Fruit fly (Drosophila melanogaster) whole organism, embryonic: ENCODE data around the gene kud.

Experiments used
- CG10209 ChIP-seq: fragments of 200-800 bp; sonication (Bioruptor generic); optimal IDR thresholded peaks from 3 replicates; lab custom pipeline; 2017; ENCODE audit warnings: missing biosample characterization, mild to moderate bottlenecking, missing genetic modification characterization, missing genetic modification reagents
- CG10366 ChIP-seq: fragments of 200-800 bp; sonication (Bioruptor generic); IDR thresholded peaks from 2 replicates; pipeline ENCODE4 v1.3.6; 2022; ENCODE audit warnings: missing biosample characterization, missing genetic modification characterization
- CG10431 ChIP-seq: fragments of 200-800 bp; sonication (Bioruptor generic); optimal IDR thresholded peaks from 3 replicates; lab custom pipeline; 2018; ENCODE audit warnings: missing biosample characterization, mild to moderate bottlenecking, missing genetic modification characterization
- CG11093 ChIP-seq: fragments of 200-800 bp; sonication (Bioruptor generic); IDR thresholded peaks from 3 replicates; pipeline ENCODE4 v1.3.6; 2022; ENCODE audit warnings: missing biosample characterization, missing genetic modification characterization
- CG11560 ChIP-seq: fragments of 200-800 bp; sonication (Bioruptor generic); IDR thresholded peaks from 3 replicates; pipeline ENCODE4 v1.3.6; 2022; ENCODE audit warnings: missing biosample characterization, missing genetic modification characterization
- CG11696 ChIP-seq: fragments of 200-800 bp; sonication (Bioruptor generic); IDR thresholded peaks from 2 replicates; pipeline ENCODE4 v1.3.6; 2022; ENCODE audit warnings: missing biosample characterization, missing genetic modification characterization
- CG13424 ChIP-seq: fragments of 200-800 bp; sonication (Bioruptor generic); optimal IDR thresholded peaks from 2 replicates; lab custom pipeline; 2019; ENCODE audit warnings: missing biosample characterization, mild to moderate bottlenecking, missing genetic modification characterization, moderate library complexity
- CG13894 ChIP-seq: fragments of 200-800 bp; sonication (Bioruptor generic); optimal IDR thresholded peaks from 3 replicates; lab custom pipeline; 2018; ENCODE audit warnings: missing biosample characterization, mild to moderate bottlenecking, missing genetic modification characterization, moderate library complexity
- CG17802 ChIP-seq: fragments of 200-800 bp; sonication (Bioruptor generic); optimal IDR thresholded peaks from 2 replicates; lab custom pipeline; 2018; ENCODE audit warnings: missing biosample characterization, mild to moderate bottlenecking, missing genetic modification characterization, moderate library complexity
- CG2202 ChIP-seq: fragments of 200-800 bp; sonication (Bioruptor generic); optimal IDR thresholded peaks from 2 replicates; lab custom pipeline; 2018; ENCODE audit warnings: missing biosample characterization, mild to moderate bottlenecking, missing genetic modification characterization
- CG3838 ChIP-seq: fragments of 200-800 bp; sonication (Bioruptor generic); optimal IDR thresholded peaks from 3 replicates; lab custom pipeline; 2016; ENCODE audit warnings: missing biosample characterization, missing genetic modification characterization
- CG3847 ChIP-seq: fragments of 200-800 bp; sonication (Bioruptor generic); IDR thresholded peaks from 2 replicates; pipeline ENCODE4 v1.3.6; 2022; ENCODE audit warnings: missing biosample characterization, missing genetic modification characterization
- CG7556 ChIP-seq: fragments of 200-800 bp; sonication (Bioruptor generic); optimal IDR thresholded peaks from 2 replicates; lab custom pipeline; 2017; ENCODE audit warnings: missing biosample characterization, mild to moderate bottlenecking, missing genetic modification characterization
- CrebB ChIP-seq: fragments of 200-800 bp; sonication (Bioruptor generic); optimal IDR thresholded peaks from 3 replicates; lab custom pipeline; 2018; ENCODE audit warnings: missing biosample characterization, mild to moderate bottlenecking, missing genetic modification characterization
- D19B ChIP-seq: fragments of 200-800 bp; sonication (Bioruptor generic); optimal IDR thresholded peaks from 2 replicates; lab custom pipeline; 2017; ENCODE audit warnings: missing biosample characterization, mild to moderate bottlenecking, missing genetic modification characterization
- Dbx ChIP-seq: fragments of 200-800 bp; sonication (Bioruptor generic); IDR thresholded peaks from 3 replicates; pipeline ENCODE4 v1.3.6; 2022; ENCODE audit warnings: missing biosample characterization, missing genetic modification characterization
- E2f1 ChIP-seq: fragments of 200-800 bp; sonication (Bioruptor generic); IDR thresholded peaks from 2 replicates; pipeline ENCODE4 v1.3.6; 2022; ENCODE audit warnings: missing biosample characterization, missing genetic modification characterization
- Fer1 ChIP-seq: fragments of 200-800 bp; sonication (Bioruptor generic); optimal IDR thresholded peaks from 2 replicates; lab custom pipeline; 2017; ENCODE audit warnings: missing biosample characterization, mild to moderate bottlenecking, missing genetic modification characterization
- H15 ChIP-seq: fragments of 200-800 bp; sonication (Bioruptor generic); IDR thresholded peaks from 3 replicates; pipeline ENCODE4 v1.3.6; 2022; ENCODE audit warnings: missing biosample characterization, missing genetic modification characterization
- H2.0 ChIP-seq: fragments of 200-800 bp; sonication (Bioruptor generic); IDR thresholded peaks from 2 replicates; pipeline ENCODE4 v1.3.6; 2022; ENCODE audit warnings: missing biosample characterization, missing genetic modification characterization
- Nf-YC ChIP-seq: fragments of 200-800 bp; optimal IDR thresholded peaks from 3 replicates; lab custom pipeline; 2019; ENCODE audit warnings: missing biosample characterization, mild to moderate bottlenecking, missing genetic modification characterization, moderate library complexity
- NfI ChIP-seq: fragments of 200-800 bp; sonication (Bioruptor generic); optimal IDR thresholded peaks from 3 replicates; lab custom pipeline; 2018; ENCODE audit warnings: missing biosample characterization, mild to moderate bottlenecking, missing genetic modification characterization, moderate library complexity
- Pdp1 ChIP-seq, 2 experiments: fragments of 200-800 bp; sonication (Bioruptor generic); optimal IDR thresholded peaks; 3 replicates each; lab custom pipeline; 2016; ENCODE audit warnings: missing biosample characterization in 2 of 2, missing genetic modification characterization in 2 of 2, mild to moderate bottlenecking in 1 of 2, moderate library complexity in 1 of 2
- Ptx1 ChIP-seq: fragments of 200-800 bp; sonication (Bioruptor generic); IDR thresholded peaks from 2 replicates; pipeline ENCODE4 v1.3.6; 2022; ENCODE audit warnings: missing biosample characterization, missing genetic modification characterization
- Rfx ChIP-seq: fragments of 200-800 bp; sonication (Bioruptor generic); IDR thresholded peaks from 2 replicates; pipeline ENCODE4 v1.3.6; 2022; ENCODE audit warnings: missing biosample characterization, missing genetic modification characterization
- bsh ChIP-seq, 2 experiments: fragments of 200-800 bp; sonication (Bioruptor generic); optimal IDR thresholded peaks; 2 replicates each; lab custom pipeline; 2017 to 2018; ENCODE audit warnings: mild to moderate bottlenecking in 2 of 2, missing biosample characterization in 2 of 2, missing genetic modification characterization in 2 of 2, moderate library complexity in 1 of 2
- chn ChIP-seq: fragments of 200-800 bp; sonication (Bioruptor generic); optimal IDR thresholded peaks from 2 replicates; lab custom pipeline; 2016; ENCODE audit warnings: missing biosample characterization, missing genetic modification characterization
- crc ChIP-seq: fragments of 200-800 bp; sonication (Bioruptor generic); optimal IDR thresholded peaks from 2 replicates; lab custom pipeline; 2016; ENCODE audit warnings: missing biosample characterization, missing genetic modification characterization
- dan ChIP-seq: fragments of 200-800 bp; sonication (Bioruptor generic); IDR thresholded peaks from 2 replicates; pipeline ENCODE4 v1.3.6; 2022; ENCODE audit warnings: missing biosample characterization, missing genetic modification characterization
- dmrt99B ChIP-seq: fragments of 200-800 bp; sonication (Bioruptor generic); optimal IDR thresholded peaks from 2 replicates; lab custom pipeline; 2018; ENCODE audit warnings: missing biosample characterization, mild to moderate bottlenecking, missing genetic modification characterization, moderate library complexity
- dysf ChIP-seq: fragments of 200-800 bp; sonication (Bioruptor generic); IDR thresholded peaks from 3 replicates; pipeline ENCODE4 v1.3.6; 2022; ENCODE audit warnings: missing biosample characterization, missing genetic modification characterization
- esg ChIP-seq: fragments of 200-800 bp; sonication (Bioruptor generic); conservative IDR thresholded peaks from 2 replicates; pipeline ENCODE4 v1.3.6; 2022; ENCODE audit warnings: missing biosample characterization, missing genetic modification characterization
- gem ChIP-seq: fragments of 200-800 bp; sonication (Bioruptor generic); optimal IDR thresholded peaks from 2 replicates; lab custom pipeline; 2019; ENCODE audit warnings: missing biosample characterization, mild to moderate bottlenecking, missing genetic modification characterization, moderate library complexity
- ham ChIP-seq: fragments of 200-800 bp; sonication (Bioruptor generic); IDR thresholded peaks from 2 replicates; pipeline ENCODE4 v1.3.6; 2022; ENCODE audit warnings: missing biosample characterization, missing genetic modification characterization
- hth ChIP-seq: fragments of >200 bp; optimal IDR thresholded peaks from 2 replicates; lab custom pipeline; 2017; ENCODE audit warnings: inconsistent platforms
- inv ChIP-seq: fragments of 200-800 bp; sonication (Bioruptor generic); IDR thresholded peaks from 2 replicates; pipeline ENCODE4 v1.3.6; 2022; ENCODE audit warnings: missing biosample characterization, missing genetic modification characterization; ENCODE audit not compliant: partially characterized antibody
- knrl ChIP-seq: fragments of 200-800 bp; sonication (Bioruptor generic); IDR thresholded peaks from 3 replicates; pipeline ENCODE4 v1.3.6; 2022; ENCODE audit warnings: missing biosample characterization, missing genetic modification characterization; ENCODE audit not compliant: partially characterized antibody
- lab ChIP-seq: fragments of 200-800 bp; sonication (Bioruptor generic); optimal IDR thresholded peaks from 3 replicates; lab custom pipeline; 2017; ENCODE audit warnings: missing biosample characterization, missing genetic modification characterization, mild to moderate bottlenecking, moderate library complexity, missing genetic modification reagents
- nau ChIP-seq: fragments of 200-800 bp; sonication (Bioruptor generic); optimal IDR thresholded peaks from 3 replicates; lab custom pipeline; 2017; ENCODE audit warnings: missing biosample characterization, mild to moderate bottlenecking, missing genetic modification characterization, missing genetic modification reagents
- nerfin-2 ChIP-seq: fragments of 200-800 bp; sonication (Bioruptor generic); IDR thresholded peaks from 2 replicates; pipeline ENCODE4 v1.3.6; 2022; ENCODE audit warnings: missing biosample characterization, missing genetic modification characterization; ENCODE audit not compliant: partially characterized antibody
- pnt ChIP-seq: fragments of 200-800 bp; sonication (Bioruptor generic); optimal IDR thresholded peaks from 3 replicates; lab custom pipeline; 2016; ENCODE audit warnings: missing biosample characterization, missing genetic modification characterization
- pzg ChIP-seq: fragments of 200-800 bp; sonication (Bioruptor generic); optimal IDR thresholded peaks from 3 replicates; lab custom pipeline; 2018; ENCODE audit warnings: missing biosample characterization, mild to moderate bottlenecking, missing genetic modification characterization, moderate library complexity
- row ChIP-seq: fragments of 200-800 bp; sonication (Bioruptor generic); IDR thresholded peaks from 3 replicates; pipeline ENCODE4 v1.3.6; 2022; ENCODE audit warnings: missing biosample characterization, missing genetic modification characterization
- scrt ChIP-seq: fragments of 200-800 bp; sonication (Bioruptor generic); optimal IDR thresholded peaks from 2 replicates; lab custom pipeline; 2018; ENCODE audit warnings: missing biosample characterization, mild to moderate bottlenecking, missing genetic modification characterization, moderate library complexity
- sens ChIP-seq: fragments of 200-800 bp; sonication (Bioruptor generic); peaks from one replicate; lab custom pipeline; 2016; ENCODE audit warnings: missing biosample characterization, missing genetic modification characterization
- so ChIP-seq: fragments of 200-800 bp; sonication (Bioruptor generic); IDR thresholded peaks from 3 replicates; pipeline ENCODE4 v1.3.6; 2022; ENCODE audit warnings: missing biosample characterization, missing genetic modification characterization
- tap ChIP-seq: fragments of 200-800 bp; optimal IDR thresholded peaks from 3 replicates; lab custom pipeline; 2019; ENCODE audit warnings: missing biosample characterization, mild to moderate bottlenecking, missing genetic modification characterization, moderate library complexity
- unpg ChIP-seq: fragments of 200-800 bp; sonication (Bioruptor generic); optimal IDR thresholded peaks from 3 replicates; lab custom pipeline; 2018; ENCODE audit warnings: missing biosample characterization, mild to moderate bottlenecking, missing genetic modification characterization, moderate library complexity
- zen ChIP-seq: fragments of 200-800 bp; sonication (Bioruptor generic); optimal IDR thresholded peaks from 3 replicates; lab custom pipeline; 2018; ENCODE audit warnings: missing biosample characterization, mild to moderate bottlenecking, missing genetic modification characterization, moderate library complexity
- zfh2 ChIP-seq: fragments of 200-800 bp; sonication (Bioruptor generic); optimal IDR thresholded peaks from 2 replicates; lab custom pipeline; 2016; ENCODE audit warnings: missing biosample characterization, missing genetic modification characterization

Gene kud

DNA sequence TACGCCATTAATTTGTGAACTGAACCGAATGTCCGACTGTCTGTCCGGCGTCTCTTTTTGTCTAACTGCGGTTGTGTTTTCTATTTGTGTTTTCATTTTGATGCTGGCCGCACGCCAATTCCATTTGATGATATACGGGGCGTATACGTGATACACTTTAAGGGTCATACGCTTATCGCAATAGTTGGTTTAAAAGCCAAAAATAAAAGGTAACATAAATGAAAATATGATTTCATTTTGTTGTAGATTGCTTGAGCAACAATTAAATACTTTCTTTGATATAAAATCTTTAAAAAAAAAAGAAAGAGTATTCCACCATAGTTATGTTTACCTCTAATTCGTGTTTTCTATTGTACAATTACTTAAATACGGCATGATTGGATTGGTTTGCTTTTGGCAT is 40.3 kb upstream of the kud start (continued):
- TF ChIP-seq Ptx1 (GFP tag; lab: Robert Waterston, UW) (peak; percentile 68), nau (no peak), ham (no peak), dan (GFP tag; lab: Robert Waterston, UW) (no peak), CG13894 (tag; lab: Kevin White, UChicago) (no peak), E2f1 (0 out of 2 replicates have a peak, but pooled peaks have one; percentile 27), H15 (0 out of 3 replicates have a peak, but pooled peaks have one; percentile 9), row (peak; percentile 68), CG3847 (peak; percentile 37; the same call in 1 of the 2 replicates), chn (GFP tag; lab: Kevin White, UChicago) (no peak), esg (GFP tag; lab: Robert Waterston, UW) (no peak), CrebB (no peak), hth (lab: Kevin White, UChicago) (no peak), Dbx (GFP tag; lab: Robert Waterston, UW) (peak; percentile 45; the same call in 1 of the 3 replicates), CG10366 (GFP tag; lab: Robert Waterston, UW) (peak; percentile 46), NfI (GFP tag; lab: Kevin White, UChicago) (peak; percentile 30), zfh2 (GFP tag; lab: Kevin White, UChicago) (no peak), zen (no peak), CG3838 (no peak), CG17802 (no peak), knrl (GFP tag; lab: Robert Waterston, UW) (no peak), dysf (GFP tag; lab: Robert Waterston, UW) (peak; percentile 52; the same call in 2 of the 3 replicates), pzg (no peak), CG7556 (GFP tag; lab: Kevin White, UChicago) (peak; percentile 11), D19B (peak; percentile 20), nerfin-2 (GFP tag; lab: Robert Waterston, UW) (no peak), Nf-YC (tag; lab: Kevin White, UChicago) (no peak), inv (GFP tag; lab: Robert Waterston, UW) (no peak), so (GFP tag; lab: Robert Waterston, UW) (0 out of 3 replicates have a peak, but pooled peaks have one; percentile 54), pnt (GFP tag; lab: Kevin White, UChicago) (no peak), CG10209 (GFP tag; lab: Kevin White, UChicago) (peak; percentile 10), dmrt99B (tag; lab: Kevin White, UChicago) (peak; percentile 20), unpg (GFP tag; lab: Kevin White, UChicago) (peak; percentile 34), sens (peak; percentile 15), bsh (GFP tag; optimal IDR thresholded peaks at IDR 0.05; lab: Kevin White, UChicago) (no peak), lab (GFP tag; lab: Kevin White, UChicago) (peak; percentile 70), scrt (GFP tag; lab: Kevin White, UChicago) (peak; percentile 13), H2.0 (GFP tag; lab: Robert Waterston, UW) (peak; percentile 17; the same call in 1 of the 2 replicates), Pdp1 (GFP tag; optimal IDR thresholded peaks at IDR 0.05; lab: Kevin White, UChicago) (peak in 1 of 2 experiments; percentile 24), CG11560 (0 out of 3 replicates have a peak, but pooled peaks have one; percentile 19), CG11093 (GFP tag; lab: Robert Waterston, UW) (no peak), CG11696 (GFP tag; lab: Robert Waterston, UW) (0 out of 2 replicates have a peak, but pooled peaks have one; percentile 13), gem (tag; lab: Kevin White, UChicago) (peak; percentile 61), tap (tag; lab: Kevin White, UChicago) (peak; percentile 22), Fer1 (peak; percentile 19), CG13424 (peak; percentile 26), CG10431 (GFP tag; lab: Kevin White, UChicago) (no peak), CG2202 (no peak), crc (no peak), Rfx (peak; percentile 65)
